Worm (Caenorhabditis elegans) whole organism, L4/young adult: Measurements from ENCODE around the gene ard-1.

Experiments used
- W03F9.2 ChIP-seq: fragments of 150-350 bp; optimal IDR thresholded peaks from 2 replicates; lab custom pipeline; 2014; ENCODE audit warnings: missing biosample characterization, missing genetic modification characterization
- dao-5 ChIP-seq: sonication (generic microtip); optimal IDR thresholded peaks from 2 replicates; lab custom pipeline; 2016; ENCODE audit warnings: missing genotype, missing genetic modification characterization, moderate library complexity, missing compliant biosample characterization
- him-1 ChIP-seq: sonication (generic microtip); optimal IDR thresholded peaks from 2 replicates; lab custom pipeline; 2016; ENCODE audit warnings: missing genotype, missing genetic modification reagents, missing genetic modification characterization, missing compliant biosample characterization

ce11 chrIV:11089527-11089926, 41.6 kb upstream of the ard-1 start, which contains the start of gene M7.7:
- TF ChIP-seq dao-5 (tag; lab: Kevin White, UChicago) (no peak), him-1 (tag; lab: Kevin White, UChicago) (no peak), W03F9.2 (tag; lab: Kevin White, UChicago) (no peak)
